Fruit fly (Drosophila melanogaster) whole organism, embryonic: ENCODE measurements around the gene Osi19.

Experiments
- Aef1 ChIP-seq: fragments of 200-800 bp; sonication (Bioruptor generic); IDR thresholded peaks from 3 replicates; pipeline ENCODE4 v1.3.6; 2022; ENCODE audit warnings: missing biosample characterization, missing genetic modification characterization
- Awh ChIP-seq: fragments of 200-800 bp; sonication (Bioruptor generic); IDR thresholded peaks from 2 replicates; pipeline ENCODE4, ENCODE4 v1.3.6; 2022; ENCODE audit warnings: missing biosample characterization, missing genetic modification characterization
- Blimp-1 ChIP-seq: fragments of 200-800 bp; sonication (Bioruptor generic); optimal IDR thresholded peaks from 3 replicates; lab custom pipeline; 2018; ENCODE audit warnings: missing biosample characterization, missing genetic modification characterization, mild to moderate bottlenecking, moderate library complexity, missing genetic modification reagents
- CG10543 ChIP-seq: fragments of 200-800 bp; sonication (Bioruptor generic); optimal IDR thresholded peaks from 3 replicates; lab custom pipeline; 2017; ENCODE audit warnings: missing biosample characterization, mild to moderate bottlenecking, missing genetic modification characterization, moderate library complexity
- CG10979 ChIP-seq: fragments of 200-800 bp; sonication (Bioruptor generic); optimal IDR thresholded peaks from 2 replicates; lab custom pipeline; 2018; ENCODE audit warnings: missing biosample characterization, mild to moderate bottlenecking, missing genetic modification characterization, moderate library complexity
- CG11456 ChIP-seq: fragments of 200-800 bp; sonication (Bioruptor generic); IDR thresholded peaks from 3 replicates; pipeline ENCODE4 v1.3.6; 2022; ENCODE audit warnings: missing biosample characterization, missing genetic modification characterization
- CG11504 ChIP-seq: fragments of 200-800 bp; sonication (Bioruptor generic); optimal IDR thresholded peaks from 3 replicates; lab custom pipeline; 2019; ENCODE audit warnings: missing biosample characterization, mild to moderate bottlenecking, missing genetic modification characterization, moderate library complexity
- CG12942 ChIP-seq: fragments of 200-800 bp; sonication (Bioruptor generic); optimal IDR thresholded peaks from 3 replicates; lab custom pipeline; 2016; ENCODE audit warnings: missing biosample characterization, missing genetic modification characterization
- CG13894 ChIP-seq: fragments of 200-800 bp; sonication (Bioruptor generic); optimal IDR thresholded peaks from 3 replicates; lab custom pipeline; 2018; ENCODE audit warnings: missing biosample characterization, mild to moderate bottlenecking, missing genetic modification characterization, moderate library complexity
- CG14014 ChIP-seq: fragments of 200-800 bp; sonication (Bioruptor generic); IDR thresholded peaks from 2 replicates; pipeline ENCODE4 v1.3.6; 2022; ENCODE audit warnings: missing biosample characterization, missing genetic modification characterization
- CG15073 ChIP-seq: fragments of 200-800 bp; sonication (Bioruptor generic); optimal IDR thresholded peaks from 2 replicates; lab custom pipeline; 2016; ENCODE audit warnings: missing biosample characterization, missing genetic modification characterization
- CG17186 ChIP-seq: fragments of 200-800 bp; sonication (Bioruptor generic); optimal IDR thresholded peaks from 3 replicates; lab custom pipeline; 2017; ENCODE audit warnings: missing biosample characterization, missing genetic modification reagents, missing genetic modification characterization
- CG3163 ChIP-seq: fragments of 200-800 bp; sonication (Bioruptor generic); optimal IDR thresholded peaks from 3 replicates; lab custom pipeline; 2016; ENCODE audit warnings: missing biosample characterization, missing genetic modification characterization
- CG4282 ChIP-seq: fragments of 200-800 bp; sonication (Bioruptor generic); optimal IDR thresholded peaks from 2 replicates; lab custom pipeline; 2016; ENCODE audit warnings: missing biosample characterization, missing genetic modification characterization
- CG43689 ChIP-seq: fragments of 200-800 bp; sonication (Bioruptor generic); IDR thresholded peaks from 2 replicates; pipeline ENCODE4 v1.3.6; 2022; ENCODE audit warnings: missing biosample characterization, missing genetic modification characterization
- CG7372 ChIP-seq: fragments of 200-800 bp; sonication (Bioruptor generic); IDR thresholded peaks from 2 replicates; pipeline ENCODE4 v1.3.6; 2022; ENCODE audit warnings: missing biosample characterization, missing genetic modification characterization
- CG8281 ChIP-seq: fragments of 200-800 bp; sonication (Bioruptor generic); optimal IDR thresholded peaks from 2 replicates; lab custom pipeline; 2018; ENCODE audit warnings: missing biosample characterization, mild to moderate bottlenecking, missing genetic modification characterization, moderate library complexity
- CG9609 ChIP-seq: fragments of 200-800 bp; sonication (Bioruptor generic); optimal IDR thresholded peaks from 3 replicates; lab custom pipeline; 2016; ENCODE audit warnings: missing biosample characterization, missing genetic modification characterization
- ERR ChIP-seq: fragments of 200-800 bp; sonication (Bioruptor generic); optimal IDR thresholded peaks from 2 replicates; lab custom pipeline; 2016; ENCODE audit warnings: missing biosample characterization, missing genetic modification characterization
- Hr3 ChIP-seq: fragments of 200-800 bp; sonication (Bioruptor generic); optimal IDR thresholded peaks from 3 replicates; lab custom pipeline; 2016; ENCODE audit warnings: missing biosample characterization, missing genetic modification characterization
- Poxn ChIP-seq: fragments of 200-800 bp; sonication (Bioruptor generic); IDR thresholded peaks from 2 replicates; pipeline ENCODE4 v1.3.6; 2022; ENCODE audit warnings: missing biosample characterization, missing genetic modification characterization
- Side ChIP-seq: fragments of 200-800 bp; sonication (Bioruptor generic); optimal IDR thresholded peaks from 2 replicates; lab custom pipeline; 2016; ENCODE audit warnings: missing biosample characterization, missing genetic modification characterization
- Sox100B ChIP-seq: fragments of 200-800 bp; sonication (Bioruptor generic); optimal IDR thresholded peaks from 3 replicates; lab custom pipeline; 2018; ENCODE audit warnings: missing biosample characterization, mild to moderate bottlenecking, missing genetic modification characterization
- Sox102F ChIP-seq: fragments of 200-800 bp; sonication (Bioruptor generic); optimal IDR thresholded peaks from 2 replicates; lab custom pipeline; 2018; ENCODE audit warnings: missing biosample characterization, mild to moderate bottlenecking, missing genetic modification characterization, moderate library complexity
- Ssrp ChIP-seq: fragments of 200-800 bp; sonication (Bioruptor generic); optimal IDR thresholded peaks from 2 replicates; lab custom pipeline; 2018; ENCODE audit warnings: missing biosample characterization, mild to moderate bottlenecking, missing genetic modification characterization, moderate library complexity
- Taf1 ChIP-seq: fragments of 200-800 bp; sonication (Bioruptor generic); IDR thresholded peaks from 2 replicates; pipeline ENCODE4 v1.3.6; 2022; ENCODE audit warnings: missing biosample characterization, missing genetic modification characterization
- abd-A ChIP-seq: fragments of 200-800 bp; sonication (Bioruptor generic); optimal IDR thresholded peaks from 3 replicates; lab custom pipeline; 2019; ENCODE audit warnings: missing biosample characterization, mild to moderate bottlenecking, missing genetic modification characterization, moderate library complexity
- chinmo ChIP-seq: fragments of 200-800 bp; sonication (Bioruptor generic); IDR thresholded peaks from 4 replicates; pipeline ENCODE4 v1.3.6; 2022; ENCODE audit warnings: missing biosample characterization, missing genetic modification characterization; ENCODE audit not compliant: partially characterized antibody
- ci ChIP-seq: fragments of 200-800 bp; sonication (Bioruptor generic); IDR thresholded peaks from 3 replicates; pipeline ENCODE4 v1.3.6; 2022; ENCODE audit warnings: missing biosample characterization, missing genetic modification characterization
- emc ChIP-seq: fragments of 200-800 bp; sonication (Bioruptor generic); optimal IDR thresholded peaks from 2 replicates; lab custom pipeline; 2016; ENCODE audit warnings: missing biosample characterization, missing genetic modification characterization
- kni ChIP-seq: fragments of 200-800 bp; sonication (Bioruptor generic); optimal IDR thresholded peaks from 3 replicates; lab custom pipeline; 2017; ENCODE audit warnings: mild to moderate bottlenecking, missing biosample characterization, missing genetic modification reagents, missing genetic modification characterization
- pum ChIP-seq: fragments of 200-800 bp; sonication (Bioruptor generic); optimal IDR thresholded peaks from 2 replicates; lab custom pipeline; 2016; ENCODE audit warnings: missing biosample characterization, missing genetic modification characterization
- sd ChIP-seq: fragments of 200-800 bp; sonication (Bioruptor generic); optimal IDR thresholded peaks from 3 replicates; lab custom pipeline; 2018; ENCODE audit warnings: missing biosample characterization, mild to moderate bottlenecking, missing genetic modification characterization, moderate library complexity
- sim ChIP-seq: fragments of 200-800 bp; sonication (Bioruptor generic); IDR thresholded peaks from 2 replicates; pipeline ENCODE4 v1.3.6; 2022; ENCODE audit warnings: missing biosample characterization, missing genetic modification characterization
- sr ChIP-seq: fragments of 200-800 bp; sonication (Bioruptor generic); IDR thresholded peaks from 3 replicates; pipeline ENCODE4 v1.3.6; 2022; ENCODE audit warnings: missing biosample characterization, missing genetic modification characterization
- ttk ChIP-seq: fragments of 200-800 bp; sonication (Bioruptor generic); IDR thresholded peaks from 2 replicates; pipeline ENCODE4 v2.1.2; 2022; ENCODE audit warnings: missing biosample characterization, missing genetic modification characterization
- vvl ChIP-seq: fragments of 200-800 bp; sonication (Bioruptor generic); IDR thresholded peaks from 2 replicates; pipeline ENCODE4 v1.3.6; 2022; ENCODE audit warnings: missing biosample characterization, missing genetic modification characterization

Osi19 gene

dm6 chr3R:6297164-6297563, 38.0 kb upstream of the Osi19 start:
- TF ChIP-seq Hr3 (GFP tag; lab: Kevin White, UChicago) (no peak), Side (GFP tag; lab: Kevin White, UChicago) (no peak), sim (GFP tag; lab: Robert Waterston, UW) (no peak), Awh (GFP tag; lab: Robert Waterston, UW) (no peak), abd-A (tag; lab: Kevin White, UChicago) (peak; percentile 16), CG43689 (GFP tag; lab: Robert Waterston, UW) (no peak), CG10543 (no peak), CG4282 (GFP tag; lab: Kevin White, UChicago) (no peak), ci (GFP tag; lab: Robert Waterston, UW) (peak; percentile 47; the same call in 1 of the 3 replicates), Blimp-1 (GFP tag; lab: Kevin White, UChicago) (peak; percentile 82), Ssrp (tag; lab: Kevin White, UChicago) (no peak), ttk (GFP tag; lab: Robert Waterston, UW) (no peak), CG11504 (tag; lab: Kevin White, UChicago) (peak; percentile 53), Poxn (no peak), CG12942 (GFP tag; lab: Kevin White, UChicago) (no peak), kni (GFP tag; lab: Kevin White, UChicago) (peak; percentile 46), Sox102F (peak; percentile 0), chinmo (GFP tag; lab: Robert Waterston, UW) (0 out of 4 replicates have a peak, but pooled peaks have one; percentile 49), CG9609 (GFP tag; lab: Kevin White, UChicago) (no peak), CG14014 (GFP tag; lab: Robert Waterston, UW) (no peak), CG7372 (GFP tag; lab: Robert Waterston, UW) (no peak), CG3163 (GFP tag; lab: Kevin White, UChicago) (no peak), sd (tag; lab: Kevin White, UChicago) (peak; percentile 72)
- TF ChIP-seq, all 482 proteins: peak for 8

dm6 chr3R:6298828-6299227, 36.3 kb upstream of the Osi19 start, which contains the start of gene Osi14:
Osi14 (plus strand) TSS chr3R:6299128.
- no peak for TF ChIP-seq emc (GFP tag; lab: Kevin White, UChicago)
- TF ChIP-seq chinmo (GFP tag; lab: Robert Waterston, UW), result 0 out of 4 replicates have a peak, but pooled peaks have one; percentile 72
- no peak for TF ChIP-seq CG15073 (GFP tag; lab: Kevin White, UChicago)

dm6 chr3R:6301257-6301839, 33.8 kb upstream of the Osi19 start, which contains the start of gene Osi15:
Osi15 (plus strand) TSS chr3R:6301804.
- TF ChIP-seq CG13894 (tag; lab: Kevin White, UChicago), result peak; percentile 42
- peak; percentile 83 for TF ChIP-seq kni (GFP tag; lab: Kevin White, UChicago)
- TF ChIP-seq CG8281, result no peak
- TF ChIP-seq sr (GFP tag; lab: Robert Waterston, UW), result 0 out of 3 replicates have a peak, but pooled peaks have one; percentile 21
- TF ChIP-seq CG10979 (tag; lab: Kevin White, UChicago), result no peak
- TF ChIP-seq pum (GFP tag; lab: Kevin White, UChicago), result no peak
- TF ChIP-seq CG17186 (GFP tag; lab: Kevin White, UChicago), result no peak
- no peak for TF ChIP-seq ERR (GFP tag; lab: Kevin White, UChicago)
- peak; percentile 91 for TF ChIP-seq vvl (GFP tag; lab: Robert Waterston, UW)
- TF ChIP-seq Taf1 (GFP tag; lab: Robert Waterston, UW), result no peak
- no peak for TF ChIP-seq Sox100B (GFP tag; lab: Kevin White, UChicago)
- no peak for TF ChIP-seq Aef1 (GFP tag; lab: Robert Waterston, UW)
- TF ChIP-seq Blimp-1 (GFP tag; lab: Kevin White, UChicago), result peak; percentile 61
- no peak for TF ChIP-seq CG11456 (GFP tag; lab: Robert Waterston, UW)
